Worm (Caenorhabditis elegans) whole organism, young adult: ENCODE data around the gene abts-4.

Experiments used
- F23B12.7 ChIP-seq: sonication (generic microtip); optimal IDR thresholded peaks from 2 replicates; lab custom pipeline; 2017; ENCODE audit warnings: missing genetic modification characterization, mild to moderate bottlenecking, missing compliant biosample characterization, antibody characterized with exemption, moderate library complexity; ENCODE audit not compliant: insufficient read depth
- ZK185.1 ChIP-seq: sonication (generic microtip); optimal IDR thresholded peaks from 2 replicates; lab custom pipeline; 2016; ENCODE audit warnings: mild to moderate bottlenecking, missing genetic modification characterization, missing compliant biosample characterization; ENCODE audit not compliant: poor library complexity, severe bottlenecking
- ceh-27 ChIP-seq: fragments of 200-800 bp; sonication (Bioruptor generic); optimal IDR thresholded peaks from 2 replicates; lab custom pipeline; 2018; ENCODE audit warnings: mild to moderate bottlenecking, missing genetic modification characterization, moderate library complexity, missing compliant biosample characterization
- rcor-1 ChIP-seq: fragments of 200-800 bp; sonication (Bioruptor generic); IDR thresholded peaks from 2 replicates; pipeline ENCODE4 v1.3.6; 2022; ENCODE audit warnings: missing genetic modification reagents, missing genetic modification characterization, missing compliant biosample characterization
- tbx-9 ChIP-seq: sonication (generic microtip); optimal IDR thresholded peaks from 2 replicates; lab custom pipeline; 2016; ENCODE audit warnings: borderline replicate concordance, missing genetic modification characterization, inconsistent platforms, missing compliant biosample characterization

ce11 chrX:6718595-6718994, 42.9 kb downstream of the abts-4 start, which contains the start of gene smf-2:
- no peak for TF ChIP-seq ZK185.1
- TF ChIP-seq F23B12.7 (tag; lab: Kevin White, UChicago), result no peak
- no peak for TF ChIP-seq rcor-1 (GFP tag; lab: Robert Waterston, UW)
- no peak for TF ChIP-seq ceh-27 (GFP tag; lab: Kevin White, UChicago)
- no peak for TF ChIP-seq tbx-9 (tag; lab: Kevin White, UChicago)
